Worm (Caenorhabditis elegans): Measurements from ENCODE around the gene ZC239.13.

The ZC239.13 gene

ce11 chrII:3267815-3268214, 45.2 kb upstream of the ZC239.13 start (continued):
- no peak for TF ChIP-seq ama-1 (optimal IDR thresholded peaks at IDR 0.05)
- peak; percentile 16 to 25 for TF ChIP-seq ama-1 (GFP tag; optimal IDR thresholded peaks at IDR 0.05)

- TF ChIP-seq Y56A3A.18 (GFP tag; IDR thresholded peaks at IDR 0.05) (no peak), hlh-12 (tag; optimal IDR thresholded peaks at IDR 0.05) (no peak), hsf-1 (GFP tag; IDR thresholded peaks at IDR 0.05) (no peak), ztf-26 (tag; optimal IDR thresholded peaks at IDR 0.05) (no peak), C06A6.2 (GFP tag; conservative IDR thresholded peaks at IDR 0.05) (no peak)
Observed at ce11 chrII:3267365-3267764, 44.7 kb upstream of the ZC239.13 start, which contains the start of gene F02E11.7. F02E11.7 (plus strand) TSS chrII:3267665.

ce11 chrII:3264704-3265103, 42.1 kb upstream of the ZC239.13 start:
- no peak for TF ChIP-seq B0336.3 (GFP tag; IDR thresholded peaks at IDR 0.05)
- TF ChIP-seq B0261.1 (tag; optimal IDR thresholded peaks at IDR 0.05) = peak; percentile 44
- TF ChIP-seq zim-3 (tag; optimal IDR thresholded peaks at IDR 0.05) = no peak
- peak; percentile 67 for TF ChIP-seq tbp1 (GFP tag; optimal IDR thresholded peaks at IDR 0.05)
- no peak for TF ChIP-seq rpc-1 (optimal IDR thresholded peaks at IDR 0.05)
- TF ChIP-seq rpc-1 (tag; optimal IDR thresholded peaks at IDR 0.05) = peak; percentile 58

- TF ChIP-seq lag-1 (GFP tag; IDR thresholded peaks at IDR 0.05) (no peak), nhr-80 (tag; optimal IDR thresholded peaks at IDR 0.05) (no peak), F37B4.10 (GFP tag; IDR thresholded peaks at IDR 0.05) (no peak), rpc-1 (optimal IDR thresholded peaks at IDR 0.05) (no peak), rpc-1 (tag; optimal IDR thresholded peaks at IDR 0.05) (peak; percentile 33)
Observed at ce11 chrII:3262504-3262903, 39.9 kb upstream of the ZC239.13 start, which contains the start of gene F02E11.2. F02E11.2 (plus strand) TSS chrII:3262804.

- TF ChIP-seq dpff-1 (tag; optimal IDR thresholded peaks at IDR 0.05) (no peak), aptf-3 (GFP tag; IDR thresholded peaks at IDR 0.05) (no peak), mcd-1 (GFP tag; IDR thresholded peaks at IDR 0.05) (no peak), F37B4.10 (GFP tag; IDR thresholded peaks at IDR 0.05) (no peak)
Observed at ce11 chrII:3259254-3259653, 36.6 kb upstream of the ZC239.13 start, which contains the start of gene gcy-19. gcy-19 (minus strand) TSS chrII:3259354.

- TF ChIP-seq efl-1 (GFP tag; optimal IDR thresholded peaks at IDR 0.05) (no peak), attf-6 (GFP tag; IDR thresholded peaks at IDR 0.05) (no peak), ztf-18 (tag; optimal IDR thresholded peaks at IDR 0.05) (no peak), ztf-26 (tag; optimal IDR thresholded peaks at IDR 0.05) (no peak), K12H6.12 (tag; optimal IDR thresholded peaks at IDR 0.05) (no peak), xnd-1 (tag; optimal IDR thresholded peaks at IDR 0.05) (no peak)
Observed at ce11 chrII:3251782-3252181, 29.1 kb upstream of the ZC239.13 start.

- no peak for TF ChIP-seq hrde-1 (tag; optimal IDR thresholded peaks at IDR 0.05; ENCODE audit: borderline replicate concordance)
- no peak for TF ChIP-seq ama-1 (optimal IDR thresholded peaks at IDR 0.05)
- no peak for TF ChIP-seq ama-1 (GFP tag; optimal IDR thresholded peaks at IDR 0.05)
- TF ChIP-seq zfh-2 (GFP tag; conservative IDR thresholded peaks at IDR 0.05) = peak; percentile 74
- TF ChIP-seq Y67H2A.10 (GFP tag; conservative IDR thresholded peaks at IDR 0.05) = no peak
- no peak for TF ChIP-seq tlf-1 (GFP tag; optimal IDR thresholded peaks at IDR 0.05)
Observed at ce11 chrII:3250195-3250594, 27.6 kb upstream of the ZC239.13 start.

ce11 chrII:3249406-3249805, 26.8 kb upstream of the ZC239.13 start, which contains the start of gene clec-124:
clec-124 (plus strand) TSS chrII:3249706.
- no peak for TF ChIP-seq cebp-1 (GFP tag; IDR thresholded peaks at IDR 0.05)
- TF ChIP-seq cebp-1 (tag; optimal IDR thresholded peaks at IDR 0.05) = no peak
- TF ChIP-seq rec-8 (tag; optimal IDR thresholded peaks at IDR 0.05) = no peak
- TF ChIP-seq F55B11.4 (tag; optimal IDR thresholded peaks at IDR 0.05; ENCODE audit: borderline replicate concordance, insufficient read depth) = no peak
- TF ChIP-seq efl-1 (GFP tag; optimal IDR thresholded peaks at IDR 0.05) = no peak
- TF ChIP-seq snpc-1.3 (tag; optimal IDR thresholded peaks at IDR 0.05; ENCODE audit: insufficient read depth) = no peak
- TF ChIP-seq hsf-1 (GFP tag; IDR thresholded peaks at IDR 0.05) = no peak
- no peak for TF ChIP-seq nhr-179 (tag; optimal IDR thresholded peaks at IDR 0.05)
- no peak for TF ChIP-seq F57A8.1 (GFP tag; optimal IDR thresholded peaks at IDR 0.05)
- TF ChIP-seq sdz-38 (tag; optimal IDR thresholded peaks at IDR 0.05) = no peak
- TF ChIP-seq rpc-1 (optimal IDR thresholded peaks at IDR 0.05) = no peak
- TF ChIP-seq rpc-1 (tag; optimal IDR thresholded peaks at IDR 0.05) = no peak
- TF ChIP-seq B0035.1 (tag; optimal IDR thresholded peaks at IDR 0.05) = no peak
- no peak for TF ChIP-seq tlf-1 (GFP tag; optimal IDR thresholded peaks at IDR 0.05)
- TF ChIP-seq mcd-1 (GFP tag; IDR thresholded peaks at IDR 0.05) = no peak

Data from whole organism, young adult.